Worm (Caenorhabditis elegans) whole organism, mixed stage, embryonic: ENCODE data around the gene C05B5.8.

Experiments used
- blmp-1 ChIP-seq: fragments of 150-350 bp; optimal IDR thresholded peaks from 2 replicates; lab custom pipeline; 2014; ENCODE audit warnings: missing biosample characterization, missing genetic modification characterization
- ceh-43 ChIP-seq: fragments of 200-800 bp; sonication (Bioruptor generic); optimal IDR thresholded peaks from 2 replicates; lab custom pipeline; 2018; ENCODE audit warnings: mild to moderate bottlenecking, missing genetic modification characterization, moderate library complexity, missing compliant biosample characterization
- ces-1 ChIP-seq: fragments of 150-350 bp; optimal IDR thresholded peaks from 2 replicates; lab custom pipeline; 2014; ENCODE audit warnings: missing biosample characterization, missing genetic modification reagents, missing genetic modification characterization
- cnd-1 ChIP-seq: fragments of 200-800 bp; sonication (Bioruptor generic); optimal IDR thresholded peaks from 2 replicates; lab custom pipeline; 2018; ENCODE audit warnings: mild to moderate bottlenecking, missing genetic modification characterization, missing compliant biosample characterization
- elt-1 ChIP-seq: sonication (generic microtip); optimal IDR thresholded peaks from 2 replicates; lab custom pipeline; 2017; ENCODE audit warnings: missing genetic modification characterization, mild to moderate bottlenecking, missing compliant biosample characterization, antibody characterized with exemption, moderate library complexity, borderline replicate concordance; ENCODE audit not compliant: insufficient read depth
- elt-3 ChIP-seq: fragments of 150-350 bp; optimal IDR thresholded peaks from 2 replicates; lab custom pipeline; 2014; ENCODE audit warnings: missing biosample characterization, missing genetic modification characterization
- flh-1 ChIP-seq: fragments of 200-800 bp; sonication (Bioruptor generic); optimal IDR thresholded peaks from 2 replicates; lab custom pipeline; 2018; ENCODE audit warnings: mild to moderate bottlenecking, missing genetic modification characterization, moderate library complexity, missing compliant biosample characterization
- lin-32 ChIP-seq: fragments of 200-800 bp; sonication (Bioruptor generic); optimal IDR thresholded peaks from 2 replicates; lab custom pipeline; 2018; ENCODE audit warnings: mild to moderate bottlenecking, missing genetic modification characterization, missing compliant biosample characterization
- lsy-2 ChIP-seq: fragments of 150-350 bp; optimal IDR thresholded peaks from 2 replicates; lab custom pipeline; 2014; ENCODE audit warnings: missing biosample characterization, missing genetic modification characterization
- mab-5 ChIP-seq: fragments of 150-350 bp; optimal IDR thresholded peaks from 2 replicates; lab custom pipeline; 2014; ENCODE audit warnings: missing biosample characterization, missing genetic modification characterization
- nhr-2 ChIP-seq: fragments of 150-350 bp; optimal IDR thresholded peaks from 2 replicates; lab custom pipeline; 2014; ENCODE audit warnings: missing biosample characterization, missing genetic modification characterization
- unc-62 ChIP-seq: fragments of 150-350 bp; optimal IDR thresholded peaks from 2 replicates; lab custom pipeline; 2014; ENCODE audit warnings: missing biosample characterization, missing genetic modification reagents, missing genetic modification characterization
- zip-8 ChIP-seq: fragments of 150-350 bp; optimal IDR thresholded peaks from 2 replicates; lab custom pipeline; 2014; ENCODE audit warnings: missing biosample characterization, missing genetic modification characterization

Gene C05B5.8

DNA sequence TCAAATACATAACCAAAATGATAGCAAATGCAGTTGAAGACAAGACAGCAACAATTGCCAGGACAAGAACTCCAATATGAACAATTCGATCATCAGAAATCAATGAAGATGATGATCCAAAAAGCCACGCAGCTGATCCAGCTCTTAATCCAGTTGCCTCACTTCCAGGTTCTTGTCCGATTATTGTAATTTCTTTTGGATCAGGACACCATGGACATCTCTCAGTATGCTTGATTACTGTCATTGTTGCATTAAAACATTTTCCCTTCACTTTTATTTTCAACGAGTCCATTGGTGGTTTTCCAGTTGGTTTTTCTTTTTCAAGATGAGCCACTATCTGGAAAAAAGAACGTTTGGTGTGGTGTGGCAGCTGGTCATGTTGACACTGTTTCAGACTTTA, 42.2 kb downstream of the C05B5.8 start:
- TF ChIP-seq elt-3 (no peak), lsy-2 (no peak), lin-32 (GFP tag; lab: Kevin White, UChicago) (no peak), cnd-1 (tag; lab: Kevin White, UChicago) (no peak)

DNA sequence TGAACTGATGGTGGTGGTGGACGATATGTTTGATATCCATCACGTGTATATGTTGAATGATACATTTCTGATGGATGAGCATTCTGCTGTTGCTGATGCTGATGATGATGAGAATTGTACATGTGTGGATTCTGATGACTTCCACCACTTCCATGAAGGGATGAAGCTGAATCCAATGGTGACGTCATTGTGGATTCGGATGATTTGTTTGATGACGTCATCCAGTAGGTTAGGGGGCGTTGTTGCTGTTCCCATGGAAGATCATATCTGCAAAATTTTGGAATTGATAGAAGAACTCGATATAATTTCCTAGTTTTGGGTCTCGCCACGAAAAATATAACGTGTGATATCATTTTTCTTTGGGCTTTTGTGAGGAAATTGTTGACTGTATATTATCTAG, 43.1 kb downstream of the C05B5.8 start:
- TF ChIP-seq flh-1 (GFP tag; lab: Kevin White, UChicago), result no peak
- peak; percentile 97 for TF ChIP-seq zip-8 (tag; lab: Kevin White, UChicago)
- TF ChIP-seq, all 35 proteins: peak for 1

DNA sequence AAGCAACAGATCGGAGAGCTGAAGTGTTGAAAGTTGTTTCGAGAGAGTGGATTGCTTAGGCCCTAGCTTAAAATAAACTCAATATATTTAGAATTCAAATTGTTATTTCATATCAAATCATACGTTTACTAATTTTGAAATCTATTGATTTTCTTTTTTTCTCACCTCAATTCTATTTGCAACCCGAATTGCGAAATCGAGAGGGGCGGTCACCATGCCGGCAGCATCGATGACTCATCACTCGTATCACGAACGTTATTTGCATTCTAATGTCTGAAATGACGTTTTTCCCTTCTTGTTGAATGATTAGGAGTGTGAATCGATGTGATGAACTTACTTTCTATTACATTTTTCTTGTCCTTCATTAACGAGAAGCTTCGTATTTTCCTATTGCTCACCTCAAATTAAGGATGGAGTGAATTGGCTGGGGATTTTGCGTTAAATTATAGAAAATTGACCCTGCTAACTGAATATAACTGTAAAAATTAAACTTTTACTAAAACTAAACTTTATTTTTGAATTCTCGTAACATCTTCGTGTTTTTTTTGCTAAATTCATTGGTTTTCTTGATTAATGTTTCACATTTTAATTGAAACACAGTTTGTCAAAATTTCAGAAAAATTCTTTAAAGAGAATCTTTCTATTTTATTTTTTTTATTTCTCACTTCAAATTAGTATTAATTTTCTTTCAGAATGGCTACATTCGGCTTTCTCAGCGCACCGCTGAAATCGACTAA, 49.8 kb downstream of the C05B5.8 start, which contains the start of gene alx-1:
TSS of gene alx-1 (plus strand) at position 687 of the 737 bp plus-strand sequence.
- TF ChIP-seq lin-32 (GFP tag; lab: Kevin White, UChicago) (no peak), elt-1 (tag; lab: Kevin White, UChicago) (no peak), unc-62 (no peak), nhr-2 (tag; lab: Kevin White, UChicago) (no peak)

DNA sequence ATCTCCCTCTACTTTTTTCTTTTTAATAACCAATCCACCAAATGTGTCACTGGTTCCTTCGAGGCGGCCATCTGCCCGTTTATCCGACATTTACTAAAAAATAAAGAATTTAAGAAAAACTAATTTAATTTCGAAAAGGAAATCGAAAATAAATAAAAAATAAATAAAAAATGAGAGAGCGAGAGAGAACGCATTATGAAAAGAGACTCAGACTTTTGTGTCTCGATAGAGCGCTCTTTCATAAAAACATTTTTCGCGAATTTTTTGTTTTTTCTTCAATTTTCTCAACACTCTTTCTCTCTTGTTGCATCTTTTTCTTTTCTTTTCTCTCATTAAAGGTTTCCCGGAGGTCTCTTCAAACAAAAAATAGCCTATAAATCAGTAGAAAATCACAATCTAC, 50.5 kb downstream of the C05B5.8 start, which contains the start of gene mog-1:
TSS of gene mog-1 (minus strand) at position 93 of the 400 bp plus-strand sequence.
- TF ChIP-seq lsy-2, result peak; percentile 36
- no peak for TF ChIP-seq zip-8 (tag; lab: Kevin White, UChicago)
- TF ChIP-seq blmp-1, result no peak
- TF ChIP-seq ceh-43 (GFP tag; lab: Kevin White, UChicago), result no peak
- TF ChIP-seq ces-1 (GFP tag; lab: Kevin White, UChicago), result peak; percentile 50
- TF ChIP-seq mab-5, result no peak
